Fruit fly (Drosophila melanogaster) whole organism, embryonic: ENCODE measurements around the gene Tre1.
A peak's percentile ranks its signal among the peaks of the same experiment; 100 is the strongest.

ENCODE experiments used
- ATbp ChIP-seq: fragments of 200-800 bp; sonication (Bioruptor generic); optimal IDR thresholded peaks from 2 replicates; lab custom pipeline; 2017; ENCODE audit warnings: missing biosample characterization, mild to moderate bottlenecking, missing genetic modification characterization, missing genetic modification reagents
- Atf-2 ChIP-seq: fragments of 200-800 bp; sonication (Bioruptor generic); optimal IDR thresholded peaks from 2 replicates; lab custom pipeline; 2016; ENCODE audit warnings: missing biosample characterization, missing genetic modification characterization
- Bdp1 ChIP-seq: fragments of 200-800 bp; sonication (Bioruptor generic); optimal IDR thresholded peaks from 3 replicates; lab custom pipeline; 2016; ENCODE audit warnings: missing biosample characterization, missing genetic modification characterization
- Blimp-1 ChIP-seq: fragments of 200-800 bp; sonication (Bioruptor generic); optimal IDR thresholded peaks from 3 replicates; lab custom pipeline; 2018; ENCODE audit warnings: missing biosample characterization, missing genetic modification characterization, mild to moderate bottlenecking, moderate library complexity, missing genetic modification reagents
- CG1024 ChIP-seq: fragments of 200-800 bp; sonication (Bioruptor generic); IDR thresholded peaks from 2 replicates; pipeline ENCODE4 v1.3.6; 2022; ENCODE audit warnings: missing biosample characterization, missing genetic modification characterization
- CG10654 ChIP-seq: fragments of 200-800 bp; sonication (Bioruptor generic); optimal IDR thresholded peaks from 2 replicates; lab custom pipeline; 2016; ENCODE audit warnings: missing biosample characterization, missing genetic modification characterization
- CG11504 ChIP-seq: fragments of 200-800 bp; sonication (Bioruptor generic); optimal IDR thresholded peaks from 3 replicates; lab custom pipeline; 2019; ENCODE audit warnings: missing biosample characterization, mild to moderate bottlenecking, missing genetic modification characterization, moderate library complexity
- CG12236 ChIP-seq: fragments of 200-800 bp; sonication (Bioruptor generic); optimal IDR thresholded peaks from 2 replicates; lab custom pipeline; 2016; ENCODE audit warnings: missing biosample characterization, missing genetic modification characterization
- CG13775 ChIP-seq: fragments of 200-800 bp; sonication (Bioruptor generic); optimal IDR thresholded peaks from 3 replicates; lab custom pipeline; 2017; ENCODE audit warnings: missing biosample characterization, mild to moderate bottlenecking, missing genetic modification characterization
- CG14965 ChIP-seq: fragments of 200-800 bp; sonication (Bioruptor generic); optimal IDR thresholded peaks from 2 replicates; lab custom pipeline; 2016; ENCODE audit warnings: missing biosample characterization, missing genetic modification characterization, borderline replicate concordance
- CG15479 ChIP-seq: fragments of 200-800 bp; sonication (Bioruptor generic); optimal IDR thresholded peaks from 3 replicates; lab custom pipeline; 2019; ENCODE audit warnings: missing biosample characterization, mild to moderate bottlenecking, missing genetic modification characterization, moderate library complexity
- CG16813 ChIP-seq: fragments of 200-800 bp; sonication (Bioruptor generic); IDR thresholded peaks from 3 replicates; pipeline ENCODE4 v1.3.6; 2022; ENCODE audit warnings: missing biosample characterization, missing genetic modification characterization; ENCODE audit not compliant: partially characterized antibody
- CG16863 ChIP-seq: fragments of 200-800 bp; sonication (Bioruptor generic); optimal IDR thresholded peaks from 3 replicates; lab custom pipeline; 2016; ENCODE audit warnings: missing biosample characterization, missing genetic modification characterization
- CG18476 ChIP-seq: fragments of 200-800 bp; sonication (Bioruptor generic); optimal IDR thresholded peaks from 2 replicates; lab custom pipeline; 2016; ENCODE audit warnings: missing biosample characterization, mild to moderate bottlenecking, missing genetic modification characterization
- CG2712 ChIP-seq: fragments of 200-800 bp; optimal IDR thresholded peaks from 3 replicates; lab custom pipeline; 2019; ENCODE audit warnings: missing biosample characterization, mild to moderate bottlenecking, missing genetic modification characterization, moderate library complexity
- CG30020 ChIP-seq: fragments of 200-800 bp; optimal IDR thresholded peaks from 2 replicates; lab custom pipeline; 2019; ENCODE audit warnings: missing biosample characterization, mild to moderate bottlenecking, missing genetic modification characterization, moderate library complexity
- CG31441 ChIP-seq: fragments of 200-800 bp; sonication (Bioruptor generic); IDR thresholded peaks from 2 replicates; pipeline ENCODE4 v1.3.6; 2022; ENCODE audit warnings: missing biosample characterization, missing genetic modification characterization
- CG3726 ChIP-seq: fragments of 200-800 bp; sonication (Bioruptor generic); IDR thresholded peaks from 3 replicates; pipeline ENCODE4, ENCODE4 v1.3.6; 2022; ENCODE audit warnings: missing biosample characterization, missing genetic modification characterization
- CG4360 ChIP-seq: fragments of 200-800 bp; sonication (Bioruptor generic); IDR thresholded peaks from 2 replicates; pipeline ENCODE4 v1.3.6; 2022; ENCODE audit warnings: missing biosample characterization, missing genetic modification characterization
- CG5180 ChIP-seq: fragments of 200-800 bp; sonication (Bioruptor generic); optimal IDR thresholded peaks from 3 replicates; lab custom pipeline; 2017; ENCODE audit warnings: missing biosample characterization, missing genetic modification characterization, mild to moderate bottlenecking, moderate library complexity, missing genetic modification reagents
- CG8290 ChIP-seq, 3 experiments: fragments of 200-800 bp; sonication (Bioruptor generic); optimal IDR thresholded peaks; 2 replicates each; lab custom pipeline; 2016 to 2019; ENCODE audit warnings: missing biosample characterization in 3 of 3, missing genetic modification characterization in 3 of 3, mild to moderate bottlenecking in 2 of 3, moderate library complexity in 1 of 3
- CG9876 ChIP-seq: fragments of 200-800 bp; sonication (Bioruptor generic); optimal IDR thresholded peaks from 2 replicates; lab custom pipeline; 2016; ENCODE audit warnings: missing biosample characterization, missing genetic modification characterization
- D ChIP-seq, 2 experiments: fragments of 200-800 bp in 1 of 2; fragments of >200 bp in 1 of 2; sonication (Bioruptor generic) in 1 of 2; optimal IDR thresholded peaks; 2 replicates in 1 of 2; 3 replicates in 1 of 2; lab custom pipeline; 2017; ENCODE audit warnings: mild to moderate bottlenecking in 1 of 2, missing biosample characterization in 1 of 2, missing genetic modification characterization in 1 of 2, missing genetic modification reagents in 1 of 2
- Dll ChIP-seq: fragments of 200-800 bp; sonication (Bioruptor generic); IDR thresholded peaks from 4 replicates; pipeline ENCODE4 v1.3.6; 2022; ENCODE audit warnings: missing biosample characterization, missing genetic modification characterization; ENCODE audit not compliant: partially characterized antibody
- Hr51 ChIP-seq, 2 experiments: fragments of 200-800 bp; sonication (Bioruptor generic); optimal IDR thresholded peaks; 2 replicates in 1 of 2; 3 replicates in 1 of 2; lab custom pipeline; 2016 to 2018; ENCODE audit warnings: missing biosample characterization in 2 of 2, missing genetic modification characterization in 2 of 2, mild to moderate bottlenecking in 1 of 2, moderate library complexity in 1 of 2
- Kr ChIP-seq: fragments of 200-800 bp; sonication (Bioruptor generic); optimal IDR thresholded peaks from 2 replicates; lab custom pipeline; 2017; ENCODE audit warnings: missing biosample characterization, mild to moderate bottlenecking, missing genetic modification characterization
- MTF-1 ChIP-seq: fragments of 200-800 bp; sonication (Bioruptor generic); optimal IDR thresholded peaks from 2 replicates; lab custom pipeline; 2018; ENCODE audit warnings: missing biosample characterization, mild to moderate bottlenecking, missing genetic modification characterization, borderline replicate concordance
- Pdp1 ChIP-seq, 2 experiments: fragments of 200-800 bp; sonication (Bioruptor generic); optimal IDR thresholded peaks; 3 replicates each; lab custom pipeline; 2016; ENCODE audit warnings: missing biosample characterization in 2 of 2, missing genetic modification characterization in 2 of 2, mild to moderate bottlenecking in 1 of 2, moderate library complexity in 1 of 2
- Poxn ChIP-seq: fragments of 200-800 bp; sonication (Bioruptor generic); IDR thresholded peaks from 2 replicates; pipeline ENCODE4 v1.3.6; 2022; ENCODE audit warnings: missing biosample characterization, missing genetic modification characterization
- Vsx1 ChIP-seq: fragments of 200-800 bp; sonication (Bioruptor generic); optimal IDR thresholded peaks from 2 replicates; lab custom pipeline; 2017; ENCODE audit warnings: missing biosample characterization, mild to moderate bottlenecking, missing genetic modification characterization, missing genetic modification reagents
- amos ChIP-seq: fragments of 200-800 bp; sonication (Bioruptor generic); IDR thresholded peaks from 2 replicates; pipeline ENCODE4 v1.3.6; 2022; ENCODE audit warnings: missing biosample characterization, missing genetic modification characterization; ENCODE audit not compliant: partially characterized antibody
- cas ChIP-seq: fragments of 200-800 bp; sonication (Bioruptor generic); IDR thresholded peaks from 2 replicates; pipeline ENCODE4 v1.3.6; 2022; ENCODE audit warnings: missing biosample characterization, missing genetic modification characterization
- cwo ChIP-seq: fragments of 200-800 bp; sonication (Bioruptor generic); optimal IDR thresholded peaks from 3 replicates; lab custom pipeline; 2017; ENCODE audit warnings: missing biosample characterization, missing genetic modification characterization, mild to moderate bottlenecking, moderate library complexity, missing genetic modification reagents
- exex ChIP-seq: fragments of 200-800 bp; sonication (Bioruptor generic); optimal IDR thresholded peaks from 4 replicates; lab custom pipeline; 2018; ENCODE audit warnings: missing biosample characterization, mild to moderate bottlenecking, missing genetic modification characterization, moderate library complexity
- hth ChIP-seq: fragments of >200 bp; optimal IDR thresholded peaks from 2 replicates; lab custom pipeline; 2017; ENCODE audit warnings: inconsistent platforms
- lola ChIP-seq, 3 experiments: fragments of >200 bp in 2 of 3; fragments of 200-800 bp in 1 of 3; sonication (Bioruptor generic) in 1 of 3; optimal IDR thresholded peaks; 2 replicates each; lab custom pipeline; 2017 to 2019; ENCODE audit warnings: missing biosample characterization in 3 of 3, missing genetic modification characterization in 3 of 3, mild to moderate bottlenecking in 1 of 3, moderate library complexity in 1 of 3
- oc ChIP-seq: fragments of 200-800 bp; sonication (Bioruptor generic); optimal IDR thresholded peaks from 2 replicates; lab custom pipeline; 2018; ENCODE audit warnings: missing biosample characterization, mild to moderate bottlenecking, missing genetic modification characterization, moderate library complexity
- pan ChIP-seq, 4 experiments: fragments of >200 bp in 3 of 4; fragments of 200-800 bp in 1 of 4; sonication (Bioruptor generic) in 1 of 4; optimal IDR thresholded peaks in 3 of 4; IDR thresholded peaks in 1 of 4; 2 replicates each; pipeline versions ENCODE4 v1.3.6 to Lab custom; 2017 to 2022; ENCODE audit warnings: missing biosample characterization in 2 of 4, missing genetic modification characterization in 2 of 4, mixed read lengths in 1 of 4
- peb ChIP-seq: fragments of 200-800 bp; sonication (Bioruptor generic); IDR thresholded peaks from 2 replicates; pipeline ENCODE4 v1.3.6; 2022; ENCODE audit warnings: missing biosample characterization, missing genetic modification characterization
- pzg ChIP-seq: fragments of 200-800 bp; sonication (Bioruptor generic); optimal IDR thresholded peaks from 3 replicates; lab custom pipeline; 2018; ENCODE audit warnings: missing biosample characterization, mild to moderate bottlenecking, missing genetic modification characterization, moderate library complexity
- row ChIP-seq: fragments of 200-800 bp; sonication (Bioruptor generic); IDR thresholded peaks from 3 replicates; pipeline ENCODE4 v1.3.6; 2022; ENCODE audit warnings: missing biosample characterization, missing genetic modification characterization
- trem ChIP-seq: fragments of 200-800 bp; optimal IDR thresholded peaks from 3 replicates; lab custom pipeline; 2019; ENCODE audit warnings: missing biosample characterization, mild to moderate bottlenecking, missing genetic modification characterization, moderate library complexity
- ttk ChIP-seq: fragments of 200-800 bp; sonication (Bioruptor generic); IDR thresholded peaks from 2 replicates; pipeline ENCODE4 v2.1.2; 2022; ENCODE audit warnings: missing biosample characterization, missing genetic modification characterization
- unpg ChIP-seq: fragments of 200-800 bp; sonication (Bioruptor generic); optimal IDR thresholded peaks from 3 replicates; lab custom pipeline; 2018; ENCODE audit warnings: missing biosample characterization, mild to moderate bottlenecking, missing genetic modification characterization, moderate library complexity
- wor ChIP-seq: fragments of 200-800 bp; sonication (Bioruptor generic); IDR thresholded peaks from 2 replicates; pipeline ENCODE4 v1.3.6; 2022; ENCODE audit warnings: missing biosample characterization, missing genetic modification characterization
- yki ChIP-seq: fragments of >200 bp; optimal IDR thresholded peaks from 3 replicates; lab custom pipeline; 2018

Tre1 gene

dm6 chrX:5699824-5700498, 20.2 kb upstream of the Tre1 start (continued):
- TF ChIP-seq Dll (GFP tag; lab: Robert Waterston, UW) = no peak
- TF ChIP-seq D (optimal IDR thresholded peaks at IDR 0.05; lab: Kevin White, UChicago) = no peak
- peak; percentile 54 for TF ChIP-seq D (GFP tag; optimal IDR thresholded peaks at IDR 0.05; lab: Kevin White, UChicago)
- TF ChIP-seq Kr (GFP tag; lab: Kevin White, UChicago) = no peak
- peak; percentile 81 for TF ChIP-seq CG31441
- TF ChIP-seq amos (GFP tag; lab: Robert Waterston, UW) = no peak
- peak; percentile 73 for TF ChIP-seq CG5180 (GFP tag; lab: Kevin White, UChicago)
- TF ChIP-seq Blimp-1 (GFP tag; lab: Kevin White, UChicago) = peak; percentile 75
- TF ChIP-seq oc (tag; lab: Kevin White, UChicago) = peak; percentile 22
- TF ChIP-seq CG2712 (tag; lab: Kevin White, UChicago) = peak; percentile 75
- TF ChIP-seq Pdp1 (GFP tag; optimal IDR thresholded peaks at IDR 0.05; lab: Kevin White, UChicago) = peak; percentile 47 to 57
- TF ChIP-seq CG3726 (GFP tag; lab: Robert Waterston, UW) = peak; percentile 33; the same call in 1 of the 3 replicates
- peak in 1 of 2 experiments; percentile 78 for TF ChIP-seq Hr51 (GFP tag; optimal IDR thresholded peaks at IDR 0.05; lab: Kevin White, UChicago)
- TF ChIP-seq CG1024 (GFP tag; lab: Robert Waterston, UW) = peak; percentile 43; the same call in 1 of the 2 replicates
- peak; percentile 74 for TF ChIP-seq ATbp
- peak; percentile 25 for TF ChIP-seq CG10654 (GFP tag; lab: Kevin White, UChicago)
- no peak for TF ChIP-seq yki (lab: Kevin White, UChicago)
- peak; percentile 37 for TF ChIP-seq trem
- TF ChIP-seq CG4360 = peak; percentile 12; the same call in 1 of the 2 replicates
- peak in 1 of 3 experiments; percentile 45 for TF ChIP-seq lola (GFP tag; optimal IDR thresholded peaks at IDR 0.05; lab: Kevin White, UChicago)
- TF ChIP-seq exex = no peak
- peak; percentile 41; the same call in 1 of the 2 replicates for TF ChIP-seq ttk (GFP tag; lab: Robert Waterston, UW)
- TF ChIP-seq hth (lab: Kevin White, UChicago) = no peak
- peak; percentile 53 for TF ChIP-seq wor (GFP tag; lab: Robert Waterston, UW)
- TF ChIP-seq CG13775 (GFP tag; lab: Kevin White, UChicago) = peak; percentile 17
- TF ChIP-seq Bdp1 (GFP tag; lab: Kevin White, UChicago) = no peak
- no peak for TF ChIP-seq cas (GFP tag; lab: Robert Waterston, UW)
- peak; percentile 83 for TF ChIP-seq row (GFP tag; lab: Robert Waterston, UW)
- TF ChIP-seq Vsx1 (GFP tag; lab: Kevin White, UChicago) = peak; percentile 78
- TF ChIP-seq CG15479 (GFP tag; lab: Kevin White, UChicago) = no peak
- TF ChIP-seq CG9876 (GFP tag; lab: Kevin White, UChicago) = no peak
- TF ChIP-seq Atf-2 (GFP tag; lab: Kevin White, UChicago) = no peak
- peak; percentile 41 for TF ChIP-seq CG16863 (GFP tag; lab: Kevin White, UChicago)
- no peak for TF ChIP-seq CG12236 (GFP tag; lab: Kevin White, UChicago)
- no peak for TF ChIP-seq Poxn (GFP tag; lab: Robert Waterston, UW)
- no peak for TF ChIP-seq CG16813
- no peak for TF ChIP-seq CG30020 (tag; lab: Kevin White, UChicago)
- no peak for TF ChIP-seq pan (optimal IDR thresholded peaks at IDR 0.05; lab: Kevin White, UChicago)
- TF ChIP-seq pan (GFP tag; optimal IDR thresholded peaks at IDR 0.05 in 1 of 2, IDR thresholded peaks at IDR 0.05 in 1 of 2) = peak in 1 of 2 experiments; percentile 28
- peak; percentile 79 for TF ChIP-seq CG11504 (tag; lab: Kevin White, UChicago)
- TF ChIP-seq CG14965 (GFP tag; lab: Kevin White, UChicago) = no peak
- peak; percentile 27 for TF ChIP-seq CG18476 (GFP tag; lab: Kevin White, UChicago)
- TF ChIP-seq CG8290 (GFP tag; optimal IDR thresholded peaks at IDR 0.05; lab: Kevin White, UChicago) = no peak
- peak in 1 of 2 experiments; percentile 31 for TF ChIP-seq CG8290 (tag; optimal IDR thresholded peaks at IDR 0.05; lab: Kevin White, UChicago)
- no peak for TF ChIP-seq MTF-1 (GFP tag; lab: Kevin White, UChicago)
- TF ChIP-seq unpg (GFP tag; lab: Kevin White, UChicago) = peak; percentile 80
- TF ChIP-seq cwo (GFP tag; lab: Kevin White, UChicago) = peak; percentile 48
- no peak for TF ChIP-seq pzg (GFP tag; lab: Kevin White, UChicago)
- peak; percentile 46; the same call in 1 of the 2 replicates for TF ChIP-seq peb
